Fruit fly (Drosophila melanogaster): Measurements from ENCODE around the gene CG2519.

The CG2519 gene

dm6 chr3R:5518627-5519026 lies 28.9 kb downstream of the CG2519 start:
- TF ChIP-seq CG11762 (GFP tag; optimal IDR thresholded peaks at IDR 0.05; ENCODE audit: insufficient read depth) (peak; percentile 11), esn (GFP tag; optimal IDR thresholded peaks at IDR 0.05) (peak; percentile 72), CG32006 (GFP tag; optimal IDR thresholded peaks at IDR 0.05) (peak; percentile 78), vri (GFP tag; optimal IDR thresholded peaks at IDR 0.05) (peak; percentile 30), CG6163 (GFP tag; IDR thresholded peaks at IDR 0.05) (peak; percentile 80), CG7368 (GFP tag; optimal IDR thresholded peaks at IDR 0.05) (peak; percentile 41), CG34406 (GFP tag; optimal IDR thresholded peaks at IDR 0.05) (peak; percentile 62), cyc (GFP tag; optimal IDR thresholded peaks at IDR 0.05) (peak; percentile 60), Eip93F (GFP tag; optimal IDR thresholded peaks at IDR 0.05) (no peak), CG6854 (GFP tag; optimal IDR thresholded peaks at IDR 0.05) (no peak), CG1621 (tag; optimal IDR thresholded peaks at IDR 0.05) (peak; percentile 41), eg (GFP tag; IDR thresholded peaks at IDR 0.05) (peak; percentile 75), CG8319 (GFP tag; optimal IDR thresholded peaks at IDR 0.05) (peak; percentile 51), OdsH (GFP tag; optimal IDR thresholded peaks at IDR 0.05) (peak; percentile 67), Hr4 (GFP tag; optimal IDR thresholded peaks at IDR 0.05) (peak; percentile 71), Lpt (GFP tag; optimal IDR thresholded peaks at IDR 0.05) (no peak), Eip75B (GFP tag; optimal IDR thresholded peaks at IDR 0.05) (peak; percentile 66), lz (GFP tag; optimal IDR thresholded peaks at IDR 0.05) (peak; percentile 69), pdm3 (GFP tag; optimal IDR thresholded peaks at IDR 0.05) (peak; percentile 74), fd85E (GFP tag; optimal IDR thresholded peaks at IDR 0.05) (no peak), acj6 (GFP tag; optimal IDR thresholded peaks at IDR 0.05) (peak; percentile 63), net (GFP tag; optimal IDR thresholded peaks at IDR 0.05) (peak; percentile 73), Blimp-1 (GFP tag; optimal IDR thresholded peaks at IDR 0.05) (no peak), Met (GFP tag; optimal IDR thresholded peaks at IDR 0.05) (peak; percentile 58), ss (GFP tag; optimal IDR thresholded peaks at IDR 0.05) (peak; percentile 40 to 93), CG6808 (GFP tag; optimal IDR thresholded peaks at IDR 0.05) (peak; percentile 65), CG4318 (GFP tag; optimal IDR thresholded peaks at IDR 0.05) (peak; percentile 40), CG10669 (GFP tag; optimal IDR thresholded peaks at IDR 0.05) (peak; percentile 74), Hr38 (GFP tag; optimal IDR thresholded peaks at IDR 0.05) (no peak), Sox14 (GFP tag; optimal IDR thresholded peaks at IDR 0.05) (peak; percentile 64), CG3032 (tag; optimal IDR thresholded peaks at IDR 0.05) (peak; percentile 48), CG6276 (GFP tag; optimal IDR thresholded peaks at IDR 0.05) (peak; percentile 62), CG16779 (tag; optimal IDR thresholded peaks at IDR 0.05) (peak; percentile 18), CG9139 (GFP tag; optimal IDR thresholded peaks at IDR 0.05) (no peak), Ets96B (tag; optimal IDR thresholded peaks at IDR 0.05) (peak; percentile 40), Smox (GFP tag; optimal IDR thresholded peaks at IDR 0.05) (peak; percentile 53), Hr39 (GFP tag; optimal IDR thresholded peaks at IDR 0.05) (peak; percentile 70), salr (GFP tag; optimal IDR thresholded peaks at IDR 0.05) (peak; percentile 27 to 47), CG11902 (GFP tag; optimal IDR thresholded peaks at IDR 0.05) (peak; percentile 40), CG6792 (GFP tag; optimal IDR thresholded peaks at IDR 0.05) (peak; percentile 60), CG3919 (GFP tag; optimal IDR thresholded peaks at IDR 0.05) (peak; percentile 80), fd59A (GFP tag; optimal IDR thresholded peaks at IDR 0.05) (peak; percentile 63), topi (GFP tag; optimal IDR thresholded peaks at IDR 0.05) (peak; percentile 61), fkh (GFP tag; optimal IDR thresholded peaks at IDR 0.05) (no peak), CG10631 (GFP tag; optimal IDR thresholded peaks at IDR 0.05) (peak; percentile 68), CG31627 (GFP tag; optimal IDR thresholded peaks at IDR 0.05) (peak; percentile 72), CG15336 (GFP tag; IDR thresholded peaks at IDR 0.05) (peak; percentile 76), Ets21C (GFP tag; optimal IDR thresholded peaks at IDR 0.05) (peak; percentile 32), Sox15 (GFP tag; optimal IDR thresholded peaks at IDR 0.05) (peak; percentile 52), Sox102F (GFP tag; optimal IDR thresholded peaks at IDR 0.05) (peak; percentile 80), dsx (GFP tag; optimal IDR thresholded peaks at IDR 0.05; ENCODE audit: poor library complexity, severe bottlenecking) (peak; percentile 90), svp (GFP tag) (peak; percentile 91)
